Worm (Caenorhabditis elegans): ENCODE results near the gene mboa-4.

ce11 chrIV:11119972-11120562, 39.7 kb downstream of the mboa-4 start:
- no peak for TF ChIP-seq pha-4 (tag; optimal IDR thresholded peaks at IDR 0.05)
- no peak for TF ChIP-seq ceh-31 (tag; optimal IDR thresholded peaks at IDR 0.05)
- TF ChIP-seq ama-1 (optimal IDR thresholded peaks at IDR 0.05): no peak
- no peak for TF ChIP-seq unc-55 (GFP tag; optimal IDR thresholded peaks at IDR 0.05)
- TF ChIP-seq ceh-9 (tag; optimal IDR thresholded peaks at IDR 0.05): no peak
- TF ChIP-seq fkh-10 (GFP tag; optimal IDR thresholded peaks at IDR 0.05): no peak
- no peak for TF ChIP-seq mec-3 (tag; optimal IDR thresholded peaks at IDR 0.05; ENCODE audit: borderline replicate concordance)
- TF ChIP-seq tbx-7 (tag; optimal IDR thresholded peaks at IDR 0.05): no peak
- TF ChIP-seq sox-4 (tag; optimal IDR thresholded peaks at IDR 0.05): no peak
- no peak for TF ChIP-seq rnt-1 (tag; optimal IDR thresholded peaks at IDR 0.05)
- TF ChIP-seq madf-2 (tag; optimal IDR thresholded peaks at IDR 0.05): no peak
- TF ChIP-seq unc-42 (tag; optimal IDR thresholded peaks at IDR 0.05): no peak
- no peak for TF ChIP-seq ceh-45 (GFP tag; IDR thresholded peaks at IDR 0.05)
- TF ChIP-seq C38D4.7 (GFP tag; optimal IDR thresholded peaks at IDR 0.05): no peak
